Worm (Caenorhabditis elegans) whole organism, midembryonic: ENCODE data around the gene akt-1.

ENCODE experiments used
- flt-1 ChIP-seq: fragments of 200-800 bp; sonication (Bioruptor generic); IDR thresholded peaks from 2 replicates; pipeline ENCODE4 v1.3.6; 2022; ENCODE audit warnings: missing genetic modification characterization, missing compliant biosample characterization
- klf-2 ChIP-seq: fragments of 200-800 bp; sonication (Bioruptor generic); conservative IDR thresholded peaks from 2 replicates; pipeline ENCODE4 v1.3.6; 2022; ENCODE audit warnings: missing genetic modification reagents, missing genetic modification characterization, missing compliant biosample characterization
- med-1 ChIP-seq: sonication (generic microtip); optimal IDR thresholded peaks from 2 replicates; lab custom pipeline; 2017; ENCODE audit warnings: missing genetic modification characterization, mild to moderate bottlenecking, missing compliant biosample characterization, antibody characterized with exemption, missing genetic modification reagents; ENCODE audit not compliant: insufficient read depth
- tab-1 ChIP-seq: fragments of 200-800 bp; sonication (Bioruptor generic); IDR thresholded peaks from 2 replicates; pipeline ENCODE4 v1.3.6; 2022; ENCODE audit warnings: missing genetic modification characterization, missing compliant biosample characterization
- ztf-23 ChIP-seq: fragments of 200-800 bp; sonication (Bioruptor generic); IDR thresholded peaks from 2 replicates; pipeline ENCODE4 v1.3.6; 2022; ENCODE audit warnings: missing genetic modification reagents, missing genetic modification characterization, missing compliant biosample characterization

DNA sequence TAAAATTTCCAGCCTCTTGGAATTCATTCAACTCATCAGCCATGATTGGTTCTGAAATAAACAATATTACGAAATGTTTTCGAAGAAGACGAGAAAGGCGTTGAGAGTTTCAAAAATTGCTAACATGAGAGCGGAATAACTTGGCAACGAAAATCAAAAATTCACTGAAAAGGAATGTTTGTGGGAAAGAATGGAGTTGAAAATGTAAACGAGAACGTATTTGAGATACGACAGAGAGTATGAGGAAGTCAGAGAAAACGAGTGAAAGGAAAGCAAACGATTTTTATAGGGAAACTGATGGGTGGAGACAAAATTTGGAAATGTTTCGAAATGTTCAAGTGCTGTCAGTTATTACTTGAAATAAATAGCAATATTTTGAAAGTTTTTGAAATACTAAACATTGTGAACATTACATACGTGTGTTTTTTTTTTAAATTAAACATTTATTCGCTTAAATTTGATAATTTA lies 6.3 kb downstream of the akt-1 start, which contains the start of gene rop-1:
- TF ChIP-seq tab-1 (GFP tag; lab: Robert Waterston, UW) (no peak), med-1 (GFP tag; lab: Kevin White, UChicago) (no peak), klf-2 (no peak), ztf-23 (GFP tag; lab: Robert Waterston, UW) (no peak), flt-1 (no peak)
